Worm (Caenorhabditis elegans) whole organism, young adult: ENCODE results near the gene ztf-30.

Source experiments
- B0019.2 ChIP-seq: fragments of 200-800 bp; sonication (Bioruptor generic); conservative IDR thresholded peaks from 2 replicates; pipeline ENCODE4 v1.3.6; 2022; ENCODE audit warnings: missing genetic modification reagents, missing genetic modification characterization, missing compliant biosample characterization
- F39B2.1 ChIP-seq: fragments of 200-800 bp; sonication (Bioruptor generic); IDR thresholded peaks from 2 replicates; pipeline ENCODE4 v1.3.6; 2022; ENCODE audit warnings: missing genetic modification reagents, missing genetic modification characterization, missing compliant biosample characterization
- Y79H2A.3 ChIP-seq: fragments of 200-800 bp; sonication (Bioruptor generic); conservative IDR thresholded peaks from 2 replicates; pipeline ENCODE4 v1.3.6; 2022; ENCODE audit warnings: missing genetic modification reagents, missing genetic modification characterization, missing compliant biosample characterization
- hlh-26 ChIP-seq: fragments of 200-800 bp; sonication (Bioruptor generic); conservative IDR thresholded peaks from 2 replicates; pipeline ENCODE4 v1.3.6; 2022; ENCODE audit warnings: missing genetic modification reagents, missing genetic modification characterization, missing compliant biosample characterization
- lin-35 ChIP-seq, 3 experiments: fragments of 150-350 bp in 2 of 3; sonication (generic microtip) in 1 of 3; optimal IDR thresholded peaks; 2 replicates each; lab custom pipeline; 2014 to 2018; ENCODE audit warnings: missing biosample characterization in 3 of 3, missing genetic modification characterization in 3 of 3, missing genetic modification reagents in 3 of 3
- lin-40 ChIP-seq: sonication (generic microtip); optimal IDR thresholded peaks from 2 replicates; lab custom pipeline; 2016; ENCODE audit warnings: missing genetic modification characterization, mild to moderate bottlenecking, missing compliant biosample characterization, missing genotype, missing genetic modification reagents
- repo-1 ChIP-seq: sonication (generic microtip); optimal IDR thresholded peaks from 2 replicates; lab custom pipeline; 2017; ENCODE audit warnings: mild to moderate bottlenecking, missing genetic modification characterization, missing compliant biosample characterization
- snpc-3.4 ChIP-seq: sonication (generic microtip); optimal IDR thresholded peaks from 2 replicates; lab custom pipeline; 2017; ENCODE audit warnings: missing genetic modification characterization, mild to moderate bottlenecking, missing compliant biosample characterization, antibody characterized with exemption, moderate library complexity, missing genotype, missing genetic modification reagents

- TF ChIP-seq lin-35 (GFP tag; optimal IDR thresholded peaks at IDR 0.05; lab: Kevin White, UChicago): no peak
- TF ChIP-seq repo-1 (tag; lab: Kevin White, UChicago): no peak
- TF ChIP-seq F39B2.1 (GFP tag; lab: Robert Waterston, UW): no peak
- no peak for TF ChIP-seq hlh-26 (GFP tag; lab: Robert Waterston, UW)
- no peak for TF ChIP-seq snpc-3.4
- TF ChIP-seq B0019.2 (GFP tag; lab: Robert Waterston, UW): no peak
- TF ChIP-seq lin-40: no peak
- TF ChIP-seq Y79H2A.3 (GFP tag; lab: Robert Waterston, UW): no peak
Measured at ce11 chrIII:8578381-8578780, 19.3 kb downstream of the ztf-30 start.
